Fruit fly (Drosophila melanogaster) whole organism, prepupa: ENCODE measurements around the gene mask.

ENCODE experiments used
- Blimp-1 ChIP-seq: fragments of 200-800 bp; sonication (Bioruptor generic); optimal IDR thresholded peaks from 3 replicates; lab custom pipeline; 2017; ENCODE audit warnings: missing biosample characterization, missing genetic modification characterization, mild to moderate bottlenecking, moderate library complexity, missing genetic modification reagents
- CG11294 ChIP-seq: fragments of 200-800 bp; sonication (Bioruptor generic); IDR thresholded peaks from 2 replicates; pipeline ENCODE4 v1.3.6; 2022; ENCODE audit warnings: missing biosample characterization, missing genetic modification characterization
- CG11762 ChIP-seq: fragments of 200-800 bp; sonication (Bioruptor generic); optimal IDR thresholded peaks from 3 replicates; lab custom pipeline; 2016; ENCODE audit warnings: missing biosample characterization, missing genetic modification characterization; ENCODE audit not compliant: insufficient read depth
- CG11902 ChIP-seq: fragments of 200-800 bp; sonication (Bioruptor generic); optimal IDR thresholded peaks from 3 replicates; lab custom pipeline; 2016; ENCODE audit warnings: missing biosample characterization, missing genetic modification characterization
- CG15336 ChIP-seq: fragments of 200-800 bp; sonication (Bioruptor generic); IDR thresholded peaks from 2 replicates; pipeline ENCODE4 v1.3.6; 2022; ENCODE audit warnings: missing biosample characterization, missing genetic modification characterization
- CG1621 ChIP-seq: fragments of 200-800 bp; sonication (Bioruptor generic); optimal IDR thresholded peaks from 3 replicates; lab custom pipeline; 2018; ENCODE audit warnings: missing biosample characterization, mild to moderate bottlenecking, missing genetic modification characterization
- CG16779 ChIP-seq: fragments of 200-800 bp; sonication (Bioruptor generic); optimal IDR thresholded peaks from 3 replicates; lab custom pipeline; 2017; ENCODE audit warnings: missing biosample characterization, mild to moderate bottlenecking, missing genetic modification characterization
- CG3032 ChIP-seq: fragments of 200-800 bp; optimal IDR thresholded peaks from 2 replicates; lab custom pipeline; 2019; ENCODE audit warnings: missing biosample characterization, mild to moderate bottlenecking, missing genetic modification characterization, moderate library complexity
- CG31627 ChIP-seq: fragments of 200-800 bp; sonication (Bioruptor generic); optimal IDR thresholded peaks from 3 replicates; lab custom pipeline; 2016; ENCODE audit warnings: missing biosample characterization, missing genetic modification characterization
- CG32006 ChIP-seq: fragments of 200-800 bp; sonication (Bioruptor generic); optimal IDR thresholded peaks from 3 replicates; lab custom pipeline; 2017; ENCODE audit warnings: missing biosample characterization, mild to moderate bottlenecking, missing genetic modification characterization
- CG34406 ChIP-seq: fragments of 200-800 bp; sonication (Bioruptor generic); optimal IDR thresholded peaks from 3 replicates; lab custom pipeline; 2016; ENCODE audit warnings: missing biosample characterization, missing genetic modification characterization
- CG3919 ChIP-seq: fragments of 200-800 bp; sonication (Bioruptor generic); optimal IDR thresholded peaks from 3 replicates; lab custom pipeline; 2016; ENCODE audit warnings: missing biosample characterization, missing genetic modification characterization
- CG4318 ChIP-seq: fragments of 200-800 bp; sonication (Bioruptor generic); optimal IDR thresholded peaks from 3 replicates; lab custom pipeline; 2017; ENCODE audit warnings: missing biosample characterization, mild to moderate bottlenecking, missing genetic modification characterization
- CG6163 ChIP-seq: fragments of 200-800 bp; sonication (Bioruptor generic); IDR thresholded peaks from 3 replicates; pipeline ENCODE4 v1.3.6; 2022; ENCODE audit warnings: missing biosample characterization, missing genetic modification characterization
- CG6792 ChIP-seq: fragments of 200-800 bp; sonication (Bioruptor generic); optimal IDR thresholded peaks from 3 replicates; lab custom pipeline; 2016; ENCODE audit warnings: missing biosample characterization, missing genetic modification characterization
- CG6808 ChIP-seq: fragments of 200-800 bp; sonication (Bioruptor generic); optimal IDR thresholded peaks from 3 replicates; lab custom pipeline; 2017; ENCODE audit warnings: missing biosample characterization, missing genetic modification characterization, mild to moderate bottlenecking, moderate library complexity, missing genetic modification reagents
- CG6854 ChIP-seq: fragments of 200-800 bp; sonication (Bioruptor generic); optimal IDR thresholded peaks from 2 replicates; lab custom pipeline; 2017; ENCODE audit warnings: missing biosample characterization, mild to moderate bottlenecking, missing genetic modification characterization
- CG8119 ChIP-seq: fragments of 200-800 bp; sonication (Bioruptor generic); IDR thresholded peaks from 3 replicates; pipeline ENCODE4 v1.3.6; 2022; ENCODE audit warnings: missing biosample characterization, missing genetic modification characterization
- CG8319 ChIP-seq: fragments of 200-800 bp; sonication (Bioruptor generic); optimal IDR thresholded peaks from 3 replicates; lab custom pipeline; 2016; ENCODE audit warnings: missing biosample characterization, missing genetic modification characterization
- CG8632 ChIP-seq: fragments of 200-800 bp; sonication (Bioruptor generic); optimal IDR thresholded peaks from 3 replicates; lab custom pipeline; 2016; ENCODE audit warnings: missing biosample characterization, missing genetic modification characterization
- CG9139 ChIP-seq: fragments of 200-800 bp; sonication (Bioruptor generic); optimal IDR thresholded peaks from 3 replicates; lab custom pipeline; 2017; ENCODE audit warnings: missing biosample characterization, mild to moderate bottlenecking, missing genetic modification characterization
- Eip75B ChIP-seq: fragments of 200-800 bp; sonication (Bioruptor generic); optimal IDR thresholded peaks from 3 replicates; lab custom pipeline; 2016; ENCODE audit warnings: missing biosample characterization, missing genetic modification characterization
- Eip78C ChIP-seq: fragments of 200-800 bp; sonication (Bioruptor generic); peaks from one replicate; lab custom pipeline; 2016; ENCODE audit warnings: missing biosample characterization, missing genetic modification characterization
- Ets21C ChIP-seq: fragments of 200-800 bp; sonication (Bioruptor generic); optimal IDR thresholded peaks from 3 replicates; lab custom pipeline; 2016; ENCODE audit warnings: missing biosample characterization, missing genetic modification characterization
- Ets96B ChIP-seq: fragments of 200-800 bp; optimal IDR thresholded peaks from 2 replicates; lab custom pipeline; 2019; ENCODE audit warnings: missing biosample characterization, mild to moderate bottlenecking, missing genetic modification characterization, moderate library complexity
- OdsH ChIP-seq: fragments of 200-800 bp; sonication (Bioruptor generic); optimal IDR thresholded peaks from 3 replicates; lab custom pipeline; 2016; ENCODE audit warnings: missing biosample characterization, missing genetic modification characterization
- Smox ChIP-seq: fragments of 200-800 bp; sonication (Bioruptor generic); optimal IDR thresholded peaks from 3 replicates; lab custom pipeline; 2016; ENCODE audit warnings: missing biosample characterization, missing genetic modification characterization
- Sox102F ChIP-seq: fragments of 200-800 bp; sonication (Bioruptor generic); optimal IDR thresholded peaks from 2 replicates; lab custom pipeline; 2016; ENCODE audit warnings: missing biosample characterization, mild to moderate bottlenecking, missing genetic modification characterization
- Sox14 ChIP-seq: fragments of 200-800 bp; sonication (Bioruptor generic); optimal IDR thresholded peaks from 3 replicates; lab custom pipeline; 2016; ENCODE audit warnings: missing biosample characterization, missing genetic modification characterization
- achi ChIP-seq: fragments of 200-800 bp; sonication (Bioruptor generic); optimal IDR thresholded peaks from 3 replicates; lab custom pipeline; 2016; ENCODE audit warnings: missing biosample characterization, missing genetic modification characterization
- acj6 ChIP-seq: fragments of 200-800 bp; sonication (Bioruptor generic); optimal IDR thresholded peaks from 3 replicates; lab custom pipeline; 2016; ENCODE audit warnings: missing biosample characterization, missing genetic modification characterization
- dac ChIP-seq: fragments of 200-800 bp; sonication (Bioruptor generic); optimal IDR thresholded peaks from 2 replicates; lab custom pipeline; 2017; ENCODE audit warnings: missing biosample characterization, mild to moderate bottlenecking, missing genetic modification characterization
- dsx ChIP-seq: fragments of 200-800 bp; optimal IDR thresholded peaks from 3 replicates; lab custom pipeline; 2019; ENCODE audit warnings: missing biosample characterization, mild to moderate bottlenecking, missing genetic modification characterization, moderate library complexity; ENCODE audit not compliant: poor library complexity, severe bottlenecking
- eg ChIP-seq: fragments of 200-800 bp; sonication (Bioruptor generic); IDR thresholded peaks from 3 replicates; pipeline ENCODE4 v1.3.6; 2022; ENCODE audit warnings: missing biosample characterization, missing genetic modification characterization
- esn ChIP-seq: fragments of 200-800 bp; sonication (Bioruptor generic); optimal IDR thresholded peaks from 2 replicates; lab custom pipeline; 2016; ENCODE audit warnings: missing biosample characterization, mild to moderate bottlenecking, missing genetic modification characterization, moderate library complexity
- fd59A ChIP-seq: fragments of 200-800 bp; sonication (Bioruptor generic); optimal IDR thresholded peaks from 2 replicates; lab custom pipeline; 2017; ENCODE audit warnings: missing biosample characterization, mild to moderate bottlenecking, missing genetic modification characterization, missing genetic modification reagents
- lz ChIP-seq: fragments of 200-800 bp; sonication (Bioruptor generic); optimal IDR thresholded peaks from 3 replicates; lab custom pipeline; 2016; ENCODE audit warnings: missing biosample characterization, missing genetic modification characterization
- net ChIP-seq: fragments of 200-800 bp; sonication (Bioruptor generic); optimal IDR thresholded peaks from 3 replicates; lab custom pipeline; 2016; ENCODE audit warnings: missing biosample characterization, missing genetic modification characterization
- pdm3 ChIP-seq: fragments of 200-800 bp; sonication (Bioruptor generic); optimal IDR thresholded peaks from 3 replicates; lab custom pipeline; 2016; ENCODE audit warnings: missing biosample characterization, missing genetic modification characterization
- salr ChIP-seq, 2 experiments: fragments of 200-800 bp; sonication (Bioruptor generic); optimal IDR thresholded peaks; 3 replicates each; lab custom pipeline; 2016 to 2018; ENCODE audit warnings: missing biosample characterization in 2 of 2, missing genetic modification characterization in 2 of 2, mild to moderate bottlenecking in 1 of 2
- spab ChIP-seq: fragments of 200-800 bp; sonication (Bioruptor generic); optimal IDR thresholded peaks from 2 replicates; lab custom pipeline; 2017; ENCODE audit warnings: missing biosample characterization, mild to moderate bottlenecking, missing genetic modification characterization, missing genetic modification reagents
- ss ChIP-seq, 2 experiments: fragments of 200-800 bp; sonication (Bioruptor generic); optimal IDR thresholded peaks; 2 replicates in 1 of 2; 3 replicates in 1 of 2; lab custom pipeline; 2017 to 2018; ENCODE audit warnings: mild to moderate bottlenecking in 2 of 2, missing biosample characterization in 2 of 2, missing genetic modification characterization in 2 of 2, moderate library complexity in 1 of 2
- svp ChIP-seq: fragments of 200-800 bp; sonication (Bioruptor generic); peaks from one replicate; lab custom pipeline; 2016; ENCODE audit warnings: missing biosample characterization, missing genetic modification characterization
- vri ChIP-seq: fragments of 200-800 bp; sonication (Bioruptor generic); optimal IDR thresholded peaks from 3 replicates; lab custom pipeline; 2016; ENCODE audit warnings: missing biosample characterization, mild to moderate bottlenecking, missing genetic modification characterization

Gene mask

dm6 chr3R:24193373-24193879, 36.9 kb upstream of the mask start, which contains the start of the genes SMC6 and CG6204 (continued):
- TF ChIP-seq Sox102F (GFP tag; lab: Kevin White, UChicago), result peak; percentile 93
- TF ChIP-seq salr (GFP tag; optimal IDR thresholded peaks at IDR 0.05; lab: Kevin White, UChicago), result peak in 1 of 2 experiments; percentile 89
- TF ChIP-seq fd59A, result peak; percentile 90
- TF ChIP-seq pdm3, result peak; percentile 97
- peak; percentile 86 for TF ChIP-seq CG9139
- peak; percentile 90 for TF ChIP-seq net (GFP tag; lab: Kevin White, UChicago)
- peak; percentile 97 for TF ChIP-seq CG11762
- TF ChIP-seq CG6808 (GFP tag; lab: Kevin White, UChicago), result peak; percentile 90
- TF ChIP-seq dsx (GFP tag; lab: Kevin White, UChicago), result peak; percentile 93
- TF ChIP-seq esn (GFP tag; lab: Kevin White, UChicago), result peak; percentile 97
- TF ChIP-seq Ets21C (GFP tag; lab: Kevin White, UChicago), result peak; percentile 95
- peak in 1 of 2 experiments; percentile 93 for TF ChIP-seq ss (GFP tag; optimal IDR thresholded peaks at IDR 0.05; lab: Kevin White, UChicago)
- peak; percentile 91 for TF ChIP-seq CG11294
- peak; percentile 97 for TF ChIP-seq CG3032 (tag; lab: Kevin White, UChicago)
- peak; percentile 96 for TF ChIP-seq CG8119 (GFP tag; lab: Robert Waterston, UW)
- TF ChIP-seq CG15336 (GFP tag; lab: Robert Waterston, UW), result peak; percentile 94
- peak; percentile 95 for TF ChIP-seq Eip75B (GFP tag; lab: Kevin White, UChicago)
- peak; percentile 95 for TF ChIP-seq achi (GFP tag; lab: Kevin White, UChicago)
- peak; percentile 92 for TF ChIP-seq CG8319

dm6 chr3R:24202723-24203122, 27.6 kb upstream of the mask start:
- TF ChIP-seq eg (GFP tag; lab: Robert Waterston, UW) (peak; percentile 13; the same call in 1 of the 3 replicates), CG3919 (GFP tag; lab: Kevin White, UChicago) (no peak), Blimp-1 (peak; percentile 70), CG6163 (GFP tag; lab: Robert Waterston, UW) (no peak)

dm6 chr3R:24203426-24203825, 26.9 kb upstream of the mask start:
- TF ChIP-seq CG6808 (GFP tag; lab: Kevin White, UChicago), result peak; percentile 80
- peak; percentile 81 for TF ChIP-seq CG31627 (GFP tag; lab: Kevin White, UChicago)
- peak; percentile 73 for TF ChIP-seq Ets21C (GFP tag; lab: Kevin White, UChicago)
- TF ChIP-seq CG4318, result peak; percentile 76
- peak; percentile 89 for TF ChIP-seq Sox14 (GFP tag; lab: Kevin White, UChicago)
- TF ChIP-seq OdsH (GFP tag; lab: Kevin White, UChicago), result peak; percentile 88
- peak; percentile 80 for TF ChIP-seq dac (GFP tag; lab: Kevin White, UChicago)
- peak; percentile 18 to 76 for TF ChIP-seq salr (GFP tag; optimal IDR thresholded peaks at IDR 0.05; lab: Kevin White, UChicago)
- peak; percentile 77 for TF ChIP-seq CG6854 (GFP tag; lab: Kevin White, UChicago)
- TF ChIP-seq CG15336 (GFP tag; lab: Robert Waterston, UW), result peak; percentile 94
- TF ChIP-seq CG11902 (GFP tag; lab: Kevin White, UChicago), result peak; percentile 69
- peak; percentile 90 for TF ChIP-seq CG32006
- peak; percentile 78 for TF ChIP-seq vri (GFP tag; lab: Kevin White, UChicago)
- TF ChIP-seq eg (GFP tag; lab: Robert Waterston, UW), result peak; percentile 84
- TF ChIP-seq CG8632 (GFP tag; lab: Kevin White, UChicago), result peak; percentile 85
- TF ChIP-seq lz, result peak; percentile 84
- TF ChIP-seq CG11762, result peak; percentile 85
- TF ChIP-seq svp (GFP tag; lab: Kevin White, UChicago), result peak; percentile 94
- peak; percentile 81 for TF ChIP-seq Smox (GFP tag; lab: Kevin White, UChicago)
- TF ChIP-seq CG6163 (GFP tag; lab: Robert Waterston, UW), result peak; percentile 80
- TF ChIP-seq Eip78C, result peak; percentile 98
- TF ChIP-seq CG3919 (GFP tag; lab: Kevin White, UChicago), result peak; percentile 89
- peak; percentile 69 for TF ChIP-seq spab
- TF ChIP-seq CG16779, result peak; percentile 78
- TF ChIP-seq acj6, result peak; percentile 85
- TF ChIP-seq CG6792 (GFP tag; lab: Kevin White, UChicago), result peak; percentile 84
- TF ChIP-seq esn (GFP tag; lab: Kevin White, UChicago), result peak; percentile 89
- TF ChIP-seq pdm3, result peak; percentile 89
- peak; percentile 58 for TF ChIP-seq Ets96B (tag; lab: Kevin White, UChicago)
- TF ChIP-seq CG3032 (tag; lab: Kevin White, UChicago), result peak; percentile 71
- peak; percentile 85 for TF ChIP-seq net (GFP tag; lab: Kevin White, UChicago)
- peak; percentile 72 for TF ChIP-seq dsx (GFP tag; lab: Kevin White, UChicago)
- peak; percentile 53 for TF ChIP-seq CG1621
- TF ChIP-seq CG34406 (GFP tag; lab: Kevin White, UChicago), result peak; percentile 84
- peak; percentile 72 for TF ChIP-seq CG8319
